Worm (Caenorhabditis elegans): ENCODE data around the gene T14B4.9.

DNA sequence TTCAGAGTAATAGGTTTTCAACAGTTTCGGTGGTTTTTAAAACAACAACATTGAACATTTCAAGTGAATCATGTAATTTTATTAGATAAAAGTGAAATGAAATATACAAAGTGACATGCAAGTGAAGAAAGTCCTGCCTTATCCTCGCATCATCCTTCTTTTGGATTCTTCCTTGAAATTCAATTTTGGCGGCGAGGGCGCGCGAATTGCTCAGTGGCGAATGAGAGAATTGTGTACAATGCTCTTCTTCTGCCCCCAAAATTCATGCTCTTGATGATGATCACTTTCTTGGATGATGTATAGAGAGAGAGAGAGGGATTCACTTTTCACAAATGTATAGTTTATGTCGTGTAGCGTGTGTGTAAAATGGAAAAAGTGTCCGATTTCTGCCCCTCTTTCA, 23.9 kb downstream of the T14B4.9 start:
- TF ChIP-seq tbx-2 (tag; optimal IDR thresholded peaks at IDR 0.05) (no peak), lin-11 (tag; optimal IDR thresholded peaks at IDR 0.05) (no peak), pros-1 (tag; optimal IDR thresholded peaks at IDR 0.05) (no peak), pqm-1 (tag; optimal IDR thresholded peaks at IDR 0.05) (no peak), dmd-4 (tag; optimal IDR thresholded peaks at IDR 0.05; ENCODE audit: borderline replicate concordance) (no peak)
